Fruit fly (Drosophila melanogaster): ENCODE data around the gene ash2.

Gene ash2

dm6 chr3R:24629877-24630808 lies 19.8 kb upstream of the ash2 start, which contains the start of gene Wsck (continued):
- TF ChIP-seq lola (GFP tag; optimal IDR thresholded peaks at IDR 0.05) = no peak
- no peak for TF ChIP-seq H2.0 (GFP tag; IDR thresholded peaks at IDR 0.05)
- no peak for TF ChIP-seq Oli (tag; optimal IDR thresholded peaks at IDR 0.05)
- TF ChIP-seq tgo (GFP tag; IDR thresholded peaks at IDR 0.05) = no peak
- TF ChIP-seq Dll (GFP tag; IDR thresholded peaks at IDR 0.05; ENCODE audit: partially characterized antibody) = 0 out of 4 replicates have a peak, but pooled peaks have one; percentile 28
- no peak for TF ChIP-seq CG12071 (GFP tag; optimal IDR thresholded peaks at IDR 0.05)
- TF ChIP-seq CG9817 (tag; optimal IDR thresholded peaks at IDR 0.05) = no peak
- no peak for TF ChIP-seq bigmax (GFP tag; optimal IDR thresholded peaks at IDR 0.05)
- TF ChIP-seq ash1 (GFP tag; optimal IDR thresholded peaks at IDR 0.05) = no peak
- no peak for TF ChIP-seq Camta (GFP tag; optimal IDR thresholded peaks at IDR 0.05)
- TF ChIP-seq CG6791 (GFP tag; IDR thresholded peaks at IDR 0.05; ENCODE audit: partially characterized antibody) = 0 out of 3 replicates have a peak, but pooled peaks have one; percentile 43
- TF ChIP-seq vnd (GFP tag; IDR thresholded peaks at IDR 0.05; ENCODE audit: partially characterized antibody) = no peak
- no peak for TF ChIP-seq CG31388 (GFP tag; optimal IDR thresholded peaks at IDR 0.05)
- TF ChIP-seq tap (tag; optimal IDR thresholded peaks at IDR 0.05) = no peak
- TF ChIP-seq dm (GFP tag; optimal IDR thresholded peaks at IDR 0.05) = peak; percentile 39
- no peak for TF ChIP-seq CG7372 (GFP tag; IDR thresholded peaks at IDR 0.05)
- TF ChIP-seq org-1 (GFP tag; optimal IDR thresholded peaks at IDR 0.05) = no peak
- TF ChIP-seq Asciz (GFP tag; optimal IDR thresholded peaks at IDR 0.05) = no peak
- TF ChIP-seq CG3726 (GFP tag; IDR thresholded peaks at IDR 0.05) = no peak
- TF ChIP-seq cas (GFP tag; IDR thresholded peaks at IDR 0.05) = no peak
- TF ChIP-seq CG31224 (GFP tag; IDR thresholded peaks at IDR 0.05) = no peak
- no peak for TF ChIP-seq Xbp1 (GFP tag; optimal IDR thresholded peaks at IDR 0.05)
- no peak for TF ChIP-seq CG3995 (GFP tag; optimal IDR thresholded peaks at IDR 0.05)
- TF ChIP-seq B-H1 (GFP tag; IDR thresholded peaks at IDR 0.05) = no peak
- TF ChIP-seq tin (GFP tag; optimal IDR thresholded peaks at IDR 0.05) = no peak
- 0 out of 2 replicates have a peak, but pooled peaks have one; percentile 11 for TF ChIP-seq slbo (GFP tag; IDR thresholded peaks at IDR 0.05)
- TF ChIP-seq CG13287 (GFP tag; IDR thresholded peaks at IDR 0.05; ENCODE audit: partially characterized antibody) = peak; percentile 36; the same call in 1 of the 2 replicates
- TF ChIP-seq dmrt11E (tag; optimal IDR thresholded peaks at IDR 0.05) = no peak
- peak; percentile 74 for TF ChIP-seq CHES-1-like (GFP tag; optimal IDR thresholded peaks at IDR 0.05)
- TF ChIP-seq CG9609 (GFP tag; optimal IDR thresholded peaks at IDR 0.05) = no peak
- TF ChIP-seq CG7987 (GFP tag; optimal IDR thresholded peaks at IDR 0.05) = peak; percentile 22
- TF ChIP-seq CG10366 (GFP tag; IDR thresholded peaks at IDR 0.05) = no peak
- no peak for TF ChIP-seq cwo (GFP tag; optimal IDR thresholded peaks at IDR 0.05)
- TF ChIP-seq salm (tag; optimal IDR thresholded peaks at IDR 0.05) = no peak
- peak; percentile 44; the same call in 1 of the 3 replicates for TF ChIP-seq CG34224 (GFP tag; IDR thresholded peaks at IDR 0.05; ENCODE audit: partially characterized antibody)
- no peak for TF ChIP-seq CG7556 (GFP tag; optimal IDR thresholded peaks at IDR 0.05)
- TF ChIP-seq CG1603 (tag; optimal IDR thresholded peaks at IDR 0.05) = no peak
- TF ChIP-seq CG17912 (GFP tag; optimal IDR thresholded peaks at IDR 0.05) = peak; percentile 42
- TF ChIP-seq CG11085 (GFP tag; IDR thresholded peaks at IDR 0.05) = no peak
- no peak for TF ChIP-seq CG6175 (GFP tag; IDR thresholded peaks at IDR 0.05)
- TF ChIP-seq CG10274 (GFP tag; optimal IDR thresholded peaks at IDR 0.05) = no peak
- no peak for TF ChIP-seq mam (GFP tag; optimal IDR thresholded peaks at IDR 0.05)
- TF ChIP-seq sna (GFP tag; IDR thresholded peaks at IDR 0.05; ENCODE audit: partially characterized antibody) = no peak
- TF ChIP-seq ato (GFP tag; IDR thresholded peaks at IDR 0.05; ENCODE audit: partially characterized antibody) = peak; percentile 41; the same call in 1 of the 2 replicates
- no peak for TF ChIP-seq Lpt (GFP tag; optimal IDR thresholded peaks at IDR 0.05)
- peak; percentile 73; the same call in 2 of the 3 replicates for TF ChIP-seq CG34422 (GFP tag; IDR thresholded peaks at IDR 0.05)
- no peak for TF ChIP-seq HmgD (GFP tag; optimal IDR thresholded peaks at IDR 0.05)
- TF ChIP-seq MTF-1 (GFP tag; optimal IDR thresholded peaks at IDR 0.05; ENCODE audit: borderline replicate concordance) = no peak
